Worm (Caenorhabditis elegans): Measurements from ENCODE around the gene Y39A1A.17.

The Y39A1A.17 gene

DNA sequence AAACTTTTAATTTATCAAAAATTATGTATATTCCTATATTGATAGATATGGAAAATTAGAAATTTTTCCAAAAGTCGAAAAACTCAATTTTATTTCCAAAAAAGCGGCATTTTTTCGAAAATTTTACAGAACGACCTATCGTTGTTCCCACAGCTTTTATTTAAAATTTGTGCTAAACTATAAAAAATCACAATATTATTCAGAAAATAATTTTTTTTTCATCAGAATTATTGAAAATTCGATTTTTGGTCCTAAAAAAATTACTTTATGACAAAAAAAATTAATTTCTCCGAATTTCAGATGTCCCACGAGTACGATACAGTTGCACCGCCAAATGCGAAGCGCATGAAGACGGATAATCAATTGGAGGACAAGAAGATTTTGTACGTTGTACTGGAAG lies 41.7 kb downstream of the Y39A1A.17 start, which contains the start of gene emg-1:
Gene emg-1 (plus strand): TSS at position 301 of the 400 bp plus-strand sequence.
- TF ChIP-seq tlp-1 (tag; optimal IDR thresholded peaks at IDR 0.05), result no peak
- TF ChIP-seq lin-39 (tag; optimal IDR thresholded peaks at IDR 0.05), result no peak
- no peak for TF ChIP-seq blmp-1 (tag; optimal IDR thresholded peaks at IDR 0.05)
- TF ChIP-seq C16A3.4 (tag; optimal IDR thresholded peaks at IDR 0.05), result no peak
- TF ChIP-seq hlh-17 (GFP tag; optimal IDR thresholded peaks at IDR 0.05; ENCODE audit: borderline replicate concordance), result no peak
- no peak for TF ChIP-seq dpl-1 (GFP tag; optimal IDR thresholded peaks at IDR 0.05)
- TF ChIP-seq unc-98 (GFP tag; IDR thresholded peaks at IDR 0.05), result no peak
- no peak for TF ChIP-seq ceh-8 (GFP tag; optimal IDR thresholded peaks at IDR 0.05)
- no peak for TF ChIP-seq ceh-82 (tag; optimal IDR thresholded peaks at IDR 0.05)
- no peak for TF ChIP-seq nhr-47 (tag; optimal IDR thresholded peaks at IDR 0.05)
- no peak for TF ChIP-seq nhr-237 (tag; optimal IDR thresholded peaks at IDR 0.05)
- TF ChIP-seq nhr-28 (tag; optimal IDR thresholded peaks at IDR 0.05), result no peak

DNA sequence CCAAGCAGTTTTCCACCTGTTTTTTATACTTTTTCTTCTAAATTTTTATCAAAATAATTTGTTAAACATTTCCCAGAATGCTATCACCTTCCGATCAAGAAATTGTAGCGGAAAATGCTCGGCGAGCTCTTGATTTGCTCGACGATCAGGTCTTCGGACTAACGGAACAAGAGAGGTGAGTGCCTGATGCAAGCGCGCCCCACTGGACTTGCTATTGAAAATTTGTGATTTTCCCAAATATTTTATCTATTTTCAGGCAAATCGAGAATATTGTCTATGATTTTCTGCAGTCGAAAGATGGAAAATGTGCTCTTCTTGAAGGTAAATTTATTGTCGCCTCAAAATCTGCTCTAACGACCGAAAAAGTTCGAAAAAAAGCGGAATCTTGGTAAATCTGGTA lies 44.8 kb downstream of the Y39A1A.17 start, which contains the start of gene orc-4:
Gene orc-4 (plus strand): TSS at position 77 of the 400 bp plus-strand sequence.
- TF ChIP-seq swsn-7 (tag; optimal IDR thresholded peaks at IDR 0.05) (no peak), fos-1 (tag; optimal IDR thresholded peaks at IDR 0.05) (no peak), jun-1 (tag; optimal IDR thresholded peaks at IDR 0.05) (no peak), aly-2 (tag; optimal IDR thresholded peaks at IDR 0.05) (no peak), blmp-1 (tag; optimal IDR thresholded peaks at IDR 0.05) (peak; percentile 21), ces-1 (GFP tag; optimal IDR thresholded peaks at IDR 0.05) (no peak), efl-1 (optimal IDR thresholded peaks at IDR 0.05) (peak; percentile 15 to 33), efl-1 (GFP tag; optimal IDR thresholded peaks at IDR 0.05 in 1 of 2) (peak; percentile 7 to 33), egl-13 (tag; optimal IDR thresholded peaks at IDR 0.05) (no peak), mab-9 (GFP tag; IDR thresholded peaks at IDR 0.05) (no peak), snpc-4 (tag; optimal IDR thresholded peaks at IDR 0.05) (no peak), nhr-47 (tag; optimal IDR thresholded peaks at IDR 0.05) (no peak), sup-37 (GFP tag; optimal IDR thresholded peaks at IDR 0.05) (no peak), F16B12.6 (tag; optimal IDR thresholded peaks at IDR 0.05) (peak; percentile 34), dpl-1 (GFP tag; optimal IDR thresholded peaks at IDR 0.05) (peak; percentile 20 to 54 (median 38)), nhr-12 (tag; optimal IDR thresholded peaks at IDR 0.05) (no peak), rnt-1 (tag; optimal IDR thresholded peaks at IDR 0.05) (no peak), ceh-90 (tag; optimal IDR thresholded peaks at IDR 0.05) (no peak), lsy-2 (tag; optimal IDR thresholded peaks at IDR 0.05) (peak; percentile 5 to 69), lin-35 (GFP tag; optimal IDR thresholded peaks at IDR 0.05) (peak; percentile 34 to 46)

ce11 chrIII:10642781-10643180 lies 48.1 kb downstream of the Y39A1A.17 start, which contains the start of the genes dhs-11 and orc-1:
Gene dhs-11, minus strand, starts transcription at chrIII:10642865.
Gene orc-1, plus strand, starts transcription at chrIII:10643129.
- TF ChIP-seq snu-23 (GFP tag; optimal IDR thresholded peaks at IDR 0.05) (peak; percentile 72), elt-3 (tag; optimal IDR thresholded peaks at IDR 0.05) (peak in 1 of 6 experiments; percentile 75), blmp-1 (tag; optimal IDR thresholded peaks at IDR 0.05) (peak; percentile 35), efl-1 (optimal IDR thresholded peaks at IDR 0.05) (peak; percentile 62 to 91), efl-1 (GFP tag; optimal IDR thresholded peaks at IDR 0.05 in 1 of 2) (peak; percentile 91 to 99), nhr-71 (tag; optimal IDR thresholded peaks at IDR 0.05) (peak; percentile 66), nhr-19 (GFP tag; conservative IDR thresholded peaks at IDR 0.05) (peak; percentile 51), lir-3 (tag; optimal IDR thresholded peaks at IDR 0.05; ENCODE audit: poor library complexity) (no peak), isw-1 (GFP tag; IDR thresholded peaks at IDR 0.05) (peak; percentile 35), fkh-4 (tag; optimal IDR thresholded peaks at IDR 0.05; ENCODE audit: borderline replicate concordance) (no peak), unc-130 (tag; optimal IDR thresholded peaks at IDR 0.05) (peak; percentile 71), lin-39 (tag; optimal IDR thresholded peaks at IDR 0.05) (peak; percentile 24), nhr-20 (tag; optimal IDR thresholded peaks at IDR 0.05) (peak; percentile 59), elt-2 (tag; optimal IDR thresholded peaks at IDR 0.05) (no peak), mdl-1 (tag; optimal IDR thresholded peaks at IDR 0.05) (peak in 1 of 2 experiments; percentile 67), C16A3.4 (tag; optimal IDR thresholded peaks at IDR 0.05) (peak; percentile 59), lin-35 (GFP tag; optimal IDR thresholded peaks at IDR 0.05) (peak; percentile 88 to 95), ceh-90 (tag; optimal IDR thresholded peaks at IDR 0.05) (no peak), fkh-8 (tag; optimal IDR thresholded peaks at IDR 0.05) (peak; percentile 29), mep-1 (tag; optimal IDR thresholded peaks at IDR 0.05) (peak; percentile 77), ceh-63 (GFP tag; optimal IDR thresholded peaks at IDR 0.05) (no peak), swsn-7 (tag; optimal IDR thresholded peaks at IDR 0.05) (peak; percentile 42), nhr-90 (tag; optimal IDR thresholded peaks at IDR 0.05; ENCODE audit: poor library complexity) (peak; percentile 48), snpc-4 (tag; optimal IDR thresholded peaks at IDR 0.05) (peak; percentile 22), lsy-2 (tag; optimal IDR thresholded peaks at IDR 0.05) (peak; percentile 98 to 99), rnt-1 (tag; optimal IDR thresholded peaks at IDR 0.05) (peak; percentile 57), ztf-4 (tag; optimal IDR thresholded peaks at IDR 0.05) (no peak), dpl-1 (GFP tag; optimal IDR thresholded peaks at IDR 0.05) (peak; percentile 88 to 93 (median 90)), nhr-47 (tag; optimal IDR thresholded peaks at IDR 0.05) (peak; percentile 52), ceh-82 (tag; optimal IDR thresholded peaks at IDR 0.05) (peak in 2 of 3 experiments; percentile 1 to 21), lin-15B (tag; optimal IDR thresholded peaks at IDR 0.05) (peak; percentile 57), F16B12.6 (tag; optimal IDR thresholded peaks at IDR 0.05) (peak; percentile 88)
